Fruit fly (Drosophila melanogaster) whole organism, wandering third instar larva: Measurements from ENCODE around the gene CG14852.

Experiments
- Abd-B ChIP-seq: fragments of >200 bp; optimal IDR thresholded peaks from 2 replicates; lab custom pipeline; 2017; ENCODE audit warnings: missing biosample characterization, missing genetic modification characterization
- CG9705 ChIP-seq: fragments of 200-800 bp; sonication (Bioruptor generic); optimal IDR thresholded peaks from 2 replicates; lab custom pipeline; 2018; ENCODE audit warnings: missing biosample characterization, mild to moderate bottlenecking, missing genetic modification characterization
- Dfd ChIP-seq: fragments of >200 bp; optimal IDR thresholded peaks from 2 replicates; lab custom pipeline; 2017; ENCODE audit warnings: missing biosample characterization, missing genetic modification characterization
- Dif ChIP-seq: fragments of 200-275, 200-300 bp; sonication (Bioruptor generic); optimal IDR thresholded peaks from 2 replicates; lab custom pipeline; 2018; ENCODE audit warnings: missing biosample characterization, missing genetic modification characterization; ENCODE audit not compliant: partially characterized antibody
- GATAd ChIP-seq: sonication (Bioruptor generic); optimal IDR thresholded peaks from 2 replicates; lab custom pipeline; 2016; ENCODE audit warnings: missing biosample characterization, missing genetic modification characterization
- HLH106 ChIP-seq: fragments of 200-800 bp; optimal IDR thresholded peaks from 3 replicates; lab custom pipeline; 2019; ENCODE audit warnings: missing biosample characterization, mild to moderate bottlenecking, missing genetic modification characterization, moderate library complexity
- Hr83 ChIP-seq: fragments of 200-300 bp; sonication (Bioruptor generic); optimal IDR thresholded peaks from 2 replicates; lab custom pipeline; 2016; ENCODE audit warnings: missing biosample characterization, mild to moderate bottlenecking, missing genetic modification characterization, moderate library complexity; ENCODE audit not compliant: poor library complexity, severe bottlenecking
- Jra ChIP-seq: sonication (Bioruptor generic); optimal IDR thresholded peaks from 2 replicates; lab custom pipeline; 2016; ENCODE audit warnings: missing biosample characterization, missing genetic modification characterization
- Mio ChIP-seq: sonication (Bioruptor generic); optimal IDR thresholded peaks from 2 replicates; lab custom pipeline; 2016; ENCODE audit warnings: missing biosample characterization, missing genetic modification characterization
- OdsH ChIP-seq: fragments of 200-800 bp; sonication (Bioruptor generic); optimal IDR thresholded peaks from 2 replicates; lab custom pipeline; 2016; ENCODE audit warnings: missing biosample characterization, mild to moderate bottlenecking, missing genetic modification characterization
- Rel ChIP-seq, 2 experiments: fragments of 200-800 bp; sonication (Bioruptor generic) in 1 of 2; optimal IDR thresholded peaks; 2 replicates in 1 of 2; 3 replicates in 1 of 2; lab custom pipeline; 2016 to 2019; ENCODE audit warnings: mild to moderate bottlenecking in 2 of 2, missing biosample characterization in 2 of 2, missing genetic modification characterization in 2 of 2, moderate library complexity in 1 of 2
- Sp1 ChIP-seq: fragments of 200-800 bp; sonication (Bioruptor generic); optimal IDR thresholded peaks from 3 replicates; lab custom pipeline; 2019; ENCODE audit warnings: missing biosample characterization, mild to moderate bottlenecking, missing genetic modification characterization, moderate library complexity
- Vsx2 ChIP-seq: fragments of 200-300, 225-300 bp; sonication (Bioruptor generic); optimal IDR thresholded peaks from 2 replicates; lab custom pipeline; 2018; ENCODE audit warnings: missing biosample characterization, missing genetic modification characterization; ENCODE audit not compliant: partially characterized antibody
- br ChIP-seq: fragments of 200-800 bp; sonication (Bioruptor generic); optimal IDR thresholded peaks from 2 replicates; lab custom pipeline; 2016; ENCODE audit warnings: missing biosample characterization, missing genetic modification characterization
- brk ChIP-seq: fragments of 200-800 bp; sonication (Bioruptor generic); optimal IDR thresholded peaks from 2 replicates; lab custom pipeline; 2016; ENCODE audit warnings: missing biosample characterization, mild to moderate bottlenecking, missing genetic modification characterization
- dl ChIP-seq, 2 experiments: fragments of 175-275, 200-275 bp in 1 of 2; fragments of 200-275 bp in 1 of 2; sonication (Bioruptor generic); optimal IDR thresholded peaks; lab custom pipeline; 2018; ENCODE audit warnings: mild to moderate bottlenecking in 2 of 2, missing biosample characterization in 2 of 2, missing genetic modification characterization in 2 of 2, moderate library complexity in 2 of 2; ENCODE audit not compliant: partially characterized antibody in 2 of 2, insufficient read depth in 1 of 2
- dmrt93B ChIP-seq: fragments of 200-800 bp; sonication (Bioruptor generic); optimal IDR thresholded peaks from 2 replicates; lab custom pipeline; 2018; ENCODE audit warnings: missing biosample characterization, mild to moderate bottlenecking, missing genetic modification characterization
- dsf ChIP-seq: sonication (Bioruptor generic); optimal IDR thresholded peaks from 2 replicates; lab custom pipeline; 2016; ENCODE audit warnings: missing biosample characterization, missing genetic modification characterization, borderline replicate concordance
- ey ChIP-seq: fragments of 200-800 bp; sonication (Bioruptor generic); optimal IDR thresholded peaks from 2 replicates; lab custom pipeline; 2016; ENCODE audit warnings: missing biosample characterization, missing genetic modification characterization
- foxo ChIP-seq, 2 experiments: fragments of 200-800 bp; sonication (Bioruptor generic); optimal IDR thresholded peaks; 2 replicates in 1 of 2; 3 replicates in 1 of 2; lab custom pipeline; 2016 to 2017; ENCODE audit warnings: missing biosample characterization in 2 of 2, missing genetic modification characterization in 2 of 2
- fru ChIP-seq: fragments of 200-800 bp; sonication (Bioruptor generic); optimal IDR thresholded peaks from 3 replicates; lab custom pipeline; 2016; ENCODE audit warnings: missing biosample characterization, mild to moderate bottlenecking, missing genetic modification characterization
- h ChIP-seq: fragments of 200-800 bp; sonication (Bioruptor generic); optimal IDR thresholded peaks from 3 replicates; lab custom pipeline; 2016; ENCODE audit warnings: missing biosample characterization, mild to moderate bottlenecking, missing genetic modification characterization
- psq ChIP-seq: fragments of 200-800 bp; sonication (Bioruptor generic); optimal IDR thresholded peaks from 3 replicates; lab custom pipeline; 2017; ENCODE audit warnings: missing biosample characterization, mild to moderate bottlenecking, missing genetic modification characterization, moderate library complexity
- rgr ChIP-seq: fragments of 200-800 bp; sonication (Bioruptor generic); optimal IDR thresholded peaks from 3 replicates; lab custom pipeline; 2016; ENCODE audit warnings: missing biosample characterization, mild to moderate bottlenecking, missing genetic modification characterization
- sage ChIP-seq: fragments of 200-800 bp; sonication (Bioruptor generic); optimal IDR thresholded peaks from 2 replicates; lab custom pipeline; 2016; ENCODE audit warnings: missing biosample characterization, mild to moderate bottlenecking, missing genetic modification characterization
- sv ChIP-seq: fragments of 200-800 bp; sonication (Bioruptor generic); optimal IDR thresholded peaks from 3 replicates; lab custom pipeline; 2016; ENCODE audit warnings: missing biosample characterization, missing genetic modification characterization
- tai ChIP-seq: sonication (Bioruptor generic); optimal IDR thresholded peaks from 2 replicates; lab custom pipeline; 2016; ENCODE audit warnings: missing biosample characterization, missing genetic modification characterization
- usp ChIP-seq: fragments of >200 bp; optimal IDR thresholded peaks from 2 replicates; lab custom pipeline; 2017; ENCODE audit warnings: missing biosample characterization, missing genetic modification characterization

The CG14852 gene

DNA sequence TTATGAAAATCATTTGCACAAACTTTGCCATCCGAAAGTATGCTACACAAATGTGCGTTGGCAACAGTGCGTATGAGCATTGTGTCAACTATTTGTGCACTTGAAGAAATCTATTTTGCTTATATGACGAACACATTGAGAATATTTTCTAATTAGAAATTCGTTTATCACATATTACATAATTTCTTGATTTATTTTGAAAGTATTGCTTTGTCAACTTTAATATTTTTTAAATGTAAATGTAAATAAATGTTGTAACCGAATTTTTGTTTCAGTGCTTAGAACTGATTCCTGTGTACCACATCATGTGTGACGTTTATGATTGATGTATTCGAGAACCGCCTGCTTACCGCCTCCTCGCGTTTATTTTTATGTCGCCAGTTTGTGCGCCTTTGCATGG lies 23.7 kb upstream of the CG14852 start:
- TF ChIP-seq psq (GFP tag; lab: Kevin White, UChicago) = no peak
- no peak for TF ChIP-seq Vsx2 (GFP tag; lab: Kevin White, UChicago)
- TF ChIP-seq Abd-B (GFP tag; lab: Kevin White, UChicago) = no peak
- TF ChIP-seq brk = no peak

DNA sequence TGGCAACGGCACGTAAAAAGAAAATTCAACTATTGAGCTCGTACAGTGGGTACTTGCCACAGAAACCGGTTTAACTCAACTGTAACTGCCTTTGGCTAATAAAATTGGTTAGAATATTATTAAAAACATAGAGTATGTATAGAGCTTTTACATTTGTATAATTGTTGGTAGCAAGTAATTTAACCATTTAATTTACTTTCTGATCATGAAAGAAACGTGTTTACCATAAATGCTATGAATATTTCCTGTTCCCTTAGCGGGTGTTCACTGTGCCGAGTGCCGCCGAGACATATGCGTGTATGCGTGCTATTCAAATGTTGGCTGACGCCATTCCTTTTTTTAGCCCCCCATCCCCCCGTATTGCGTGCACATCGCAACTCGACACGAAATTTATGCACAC lies 17.0 kb upstream of the CG14852 start:
- TF ChIP-seq br = no peak
- no peak for TF ChIP-seq usp
- no peak for TF ChIP-seq tai (GFP tag; lab: Kevin White, UChicago)

DNA sequence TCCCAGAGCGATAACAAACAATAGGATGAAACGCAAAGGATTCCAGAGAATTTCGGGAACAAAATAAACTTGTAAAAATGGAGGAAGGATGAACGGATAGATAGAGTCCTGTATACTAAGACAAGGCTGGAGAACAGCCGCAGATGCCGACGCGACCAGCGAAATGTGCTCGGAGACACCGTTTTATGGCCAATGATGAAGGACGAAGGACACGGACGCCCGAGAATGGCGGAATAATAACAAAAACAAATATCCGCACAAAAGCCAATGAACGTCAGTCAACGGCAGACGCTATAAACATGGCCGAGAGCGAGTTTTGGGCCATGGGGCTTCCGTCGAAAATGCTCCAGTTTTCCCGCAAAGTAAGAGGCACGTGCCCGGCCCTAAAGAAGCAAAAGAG lies 10.7 kb upstream of the CG14852 start:
- TF ChIP-seq GATAd (GFP tag; lab: Kevin White, UChicago) = no peak
- no peak for TF ChIP-seq psq (GFP tag; lab: Kevin White, UChicago)
- TF ChIP-seq foxo (GFP tag; optimal IDR thresholded peaks at IDR 0.05; lab: Kevin White, UChicago) = no peak
- TF ChIP-seq Abd-B (GFP tag; lab: Kevin White, UChicago) = no peak
- TF ChIP-seq HLH106 (tag; lab: Kevin White, UChicago) = no peak
- no peak for TF ChIP-seq rgr (GFP tag; lab: Kevin White, UChicago)
- TF ChIP-seq Rel (GFP tag; optimal IDR thresholded peaks at IDR 0.05; lab: Kevin White, UChicago) = no peak
- TF ChIP-seq Rel (tag; optimal IDR thresholded peaks at IDR 0.05; lab: Kevin White, UChicago) = no peak
- TF ChIP-seq br = no peak
- TF ChIP-seq dsf = no peak
- TF ChIP-seq Mio (GFP tag; lab: Kevin White, UChicago) = no peak
- TF ChIP-seq, all 38 proteins: peak for 0

DNA sequence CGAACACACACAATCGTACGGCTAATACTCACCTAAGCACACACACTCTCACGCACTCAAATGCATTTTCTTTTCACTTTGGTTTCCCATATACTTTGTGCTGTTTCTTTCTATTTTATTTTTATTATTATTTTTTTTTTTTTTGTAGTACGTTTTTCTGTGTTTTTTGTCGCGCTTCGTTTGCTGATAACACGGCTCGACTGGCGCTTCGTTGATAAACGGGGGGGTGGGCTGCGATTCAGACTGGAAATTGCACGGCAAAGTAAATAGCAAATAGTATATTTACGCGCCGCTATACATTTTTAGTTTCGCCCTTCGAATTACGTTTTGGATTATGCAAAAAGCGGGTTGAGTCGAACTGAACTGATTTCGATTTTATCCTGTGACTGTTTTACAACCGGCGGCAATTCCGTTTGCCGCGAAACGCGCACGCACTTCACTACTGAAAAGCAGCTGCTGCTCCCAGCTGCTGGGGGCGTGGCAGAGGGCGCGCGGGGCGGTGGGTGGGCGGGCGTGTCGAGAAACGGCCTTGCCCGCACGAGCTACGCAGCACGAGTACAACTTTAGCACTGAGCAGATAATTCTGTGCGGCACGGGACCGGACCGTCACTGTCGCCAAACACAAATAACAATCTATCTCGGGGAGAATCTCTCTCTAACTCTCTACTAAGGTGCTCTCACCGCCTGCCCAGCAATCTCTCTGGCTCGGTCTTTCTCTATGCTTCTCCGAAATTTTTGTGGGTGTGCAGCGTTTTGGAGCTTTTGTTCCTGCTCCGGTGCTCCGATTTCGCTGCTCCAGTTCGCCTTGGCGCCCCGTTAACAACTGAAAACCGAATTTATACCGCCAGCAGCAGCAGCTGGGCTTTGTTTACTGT lies 8.0 kb upstream of the CG14852 start, which contains the start of gene Pde6:
Pde6 (minus strand) TSS at position 825 of the 875 bp plus-strand sequence.
- TF ChIP-seq Dif (GFP tag; lab: Kevin White, UChicago) = peak; percentile 61
- TF ChIP-seq dl (GFP tag; optimal IDR thresholded peaks at IDR 0.05; lab: Kevin White, UChicago; ENCODE audit: insufficient read depth in 1 of 2, partially characterized antibody in 2 of 2) = peak; percentile 22 to 34
- TF ChIP-seq psq (GFP tag; lab: Kevin White, UChicago) = peak; percentile 19
- peak; percentile 8 for TF ChIP-seq Vsx2 (GFP tag; lab: Kevin White, UChicago)
- TF ChIP-seq rgr (GFP tag; lab: Kevin White, UChicago) = no peak
- TF ChIP-seq Rel (GFP tag; optimal IDR thresholded peaks at IDR 0.05; lab: Kevin White, UChicago) = peak; percentile 17
- TF ChIP-seq Rel (tag; optimal IDR thresholded peaks at IDR 0.05; lab: Kevin White, UChicago) = no peak
- TF ChIP-seq Dfd (GFP tag; lab: Kevin White, UChicago) = peak; percentile 11
- TF ChIP-seq sage (GFP tag; lab: Kevin White, UChicago) = no peak
- TF ChIP-seq Sp1 = peak; percentile 24
- TF ChIP-seq Mio (GFP tag; lab: Kevin White, UChicago) = no peak

DNA sequence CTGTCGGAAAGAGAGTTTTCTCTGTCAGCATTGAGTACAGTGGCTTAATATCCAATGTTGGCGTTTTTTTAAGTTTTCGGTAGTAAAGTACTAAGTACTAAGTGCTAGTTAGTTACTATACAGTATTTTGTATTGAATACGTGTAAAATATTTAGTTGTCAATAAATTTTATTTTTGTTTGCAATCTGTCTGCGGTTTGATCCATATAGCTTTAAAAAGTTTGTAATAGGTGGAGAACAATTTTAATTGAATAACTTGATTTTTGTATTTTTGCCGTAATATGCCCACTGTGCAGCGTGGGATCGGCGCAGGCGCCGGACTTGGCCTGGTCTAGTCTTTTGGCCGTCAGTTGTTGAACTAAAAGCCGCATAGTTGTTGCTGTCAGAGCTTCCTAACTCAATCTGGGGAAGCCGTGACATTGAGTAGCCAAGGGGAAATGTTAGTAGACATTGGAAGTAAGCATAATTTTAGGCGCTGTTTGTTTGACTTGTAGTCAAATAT lies 7.3 kb upstream of the CG14852 start:
- peak; percentile 43 for TF ChIP-seq br
- no peak for TF ChIP-seq Jra
- TF ChIP-seq h (GFP tag; lab: Kevin White, UChicago) = peak; percentile 42
- TF ChIP-seq rgr (GFP tag; lab: Kevin White, UChicago) = peak; percentile 32
- peak; percentile 46 for TF ChIP-seq fru (GFP tag; lab: Kevin White, UChicago)
- no peak for TF ChIP-seq Abd-B (GFP tag; lab: Kevin White, UChicago)
- peak; percentile 29 for TF ChIP-seq OdsH (GFP tag; lab: Kevin White, UChicago)
- no peak for TF ChIP-seq Hr83 (GFP tag; lab: Kevin White, UChicago)
- TF ChIP-seq Sp1 = peak; percentile 43
- TF ChIP-seq dl (GFP tag; optimal IDR thresholded peaks at IDR 0.05; lab: Kevin White, UChicago; ENCODE audit: insufficient read depth in 1 of 2, partially characterized antibody in 2 of 2) = no peak
- TF ChIP-seq foxo (GFP tag; optimal IDR thresholded peaks at IDR 0.05; lab: Kevin White, UChicago) = peak in 1 of 2 experiments; percentile 57
- TF ChIP-seq CG9705 (GFP tag; lab: Kevin White, UChicago) = peak; percentile 11
- peak; percentile 24 for TF ChIP-seq dmrt93B (GFP tag; lab: Kevin White, UChicago)
- peak; percentile 85 for TF ChIP-seq sv (GFP tag; lab: Kevin White, UChicago)
- TF ChIP-seq Dif (GFP tag; lab: Kevin White, UChicago) = no peak
- TF ChIP-seq ey (GFP tag; lab: Kevin White, UChicago) = peak; percentile 10
- no peak for TF ChIP-seq Rel (GFP tag; optimal IDR thresholded peaks at IDR 0.05; lab: Kevin White, UChicago)
- no peak for TF ChIP-seq Rel (tag; optimal IDR thresholded peaks at IDR 0.05; lab: Kevin White, UChicago)
